Worm (Caenorhabditis elegans): ENCODE data around the gene cest-33.
A peak's percentile ranks its signal among the peaks of the same experiment; 100 is the strongest.

The cest-33 gene

ce11 chrV:6346906-6347305, 18.6 kb downstream of the cest-33 start (continued):
- TF ChIP-seq sdz-38 (tag; optimal IDR thresholded peaks at IDR 0.05) (no peak), ztf-6 (GFP tag; IDR thresholded peaks at IDR 0.05) (no peak), atf-7 (tag; optimal IDR thresholded peaks at IDR 0.05) (peak; percentile 21), ceh-27 (GFP tag; optimal IDR thresholded peaks at IDR 0.05) (no peak), hmg-20 (GFP tag; IDR thresholded peaks at IDR 0.05) (no peak), F33H1.4 (GFP tag; IDR thresholded peaks at IDR 0.05) (no peak), sea-2 (GFP tag; IDR thresholded peaks at IDR 0.05) (no peak), nfya-1 (tag; optimal IDR thresholded peaks at IDR 0.05; ENCODE audit: borderline replicate concordance, insufficient read depth) (no peak), rcor-1 (GFP tag; IDR thresholded peaks at IDR 0.05) (no peak)

ce11 chrV:6346043-6346618, 19.3 kb downstream of the cest-33 start:
- no peak for TF ChIP-seq F57A8.1 (GFP tag; optimal IDR thresholded peaks at IDR 0.05)
- no peak for TF ChIP-seq lin-40 (tag; optimal IDR thresholded peaks at IDR 0.05)
- TF ChIP-seq K11D2.4 (GFP tag; IDR thresholded peaks at IDR 0.05): no peak
- no peak for TF ChIP-seq Y95B8A.8 (GFP tag; IDR thresholded peaks at IDR 0.05)
- TF ChIP-seq athp-1 (tag; optimal IDR thresholded peaks at IDR 0.05): no peak
- TF ChIP-seq let-607 (tag; optimal IDR thresholded peaks at IDR 0.05): no peak
- TF ChIP-seq F49E8.2 (tag; optimal IDR thresholded peaks at IDR 0.05; ENCODE audit: insufficient read depth): no peak
- TF ChIP-seq lin-54 (GFP tag; optimal IDR thresholded peaks at IDR 0.05): no peak
- no peak for TF ChIP-seq dpl-1 (GFP tag; optimal IDR thresholded peaks at IDR 0.05)
- no peak for TF ChIP-seq tbx-9 (tag; optimal IDR thresholded peaks at IDR 0.05; ENCODE audit: borderline replicate concordance)
- no peak for TF ChIP-seq F10E7.11 (tag; optimal IDR thresholded peaks at IDR 0.05)
- TF ChIP-seq ceh-91 (GFP tag; IDR thresholded peaks at IDR 0.05): no peak
- TF ChIP-seq lsl-1 (GFP tag; optimal IDR thresholded peaks at IDR 0.05): no peak
- no peak for TF ChIP-seq bed-2 (GFP tag; IDR thresholded peaks at IDR 0.05)
- TF ChIP-seq die-1 (tag; optimal IDR thresholded peaks at IDR 0.05): no peak
- TF ChIP-seq let-526 (GFP tag; IDR thresholded peaks at IDR 0.05): no peak

- TF ChIP-seq ztf-3 (GFP tag; optimal IDR thresholded peaks at IDR 0.05): no peak
- peak; percentile 92 for TF ChIP-seq zfh-2 (GFP tag; conservative IDR thresholded peaks at IDR 0.05)
- TF ChIP-seq snpc-4 (GFP tag; optimal IDR thresholded peaks at IDR 0.05): no peak
- TF ChIP-seq snpc-4 (tag; optimal IDR thresholded peaks at IDR 0.05): no peak
- TF ChIP-seq F37B4.10 (GFP tag; IDR thresholded peaks at IDR 0.05): 0 out of 2 replicates have a peak, but pooled peaks have one; percentile 45
- no peak for TF ChIP-seq akir-1 (GFP tag; optimal IDR thresholded peaks at IDR 0.05)
- TF ChIP-seq egrh-3 (GFP tag; IDR thresholded peaks at IDR 0.05): peak; percentile 34; the same call in 1 of the 2 replicates
- TF ChIP-seq chd-7 (tag; optimal IDR thresholded peaks at IDR 0.05): peak; percentile 41
- no peak for TF ChIP-seq bed-2 (GFP tag; IDR thresholded peaks at IDR 0.05)
- TF ChIP-seq cebp-1 (GFP tag; IDR thresholded peaks at IDR 0.05): no peak
- peak; percentile 2 for TF ChIP-seq cebp-1 (tag; optimal IDR thresholded peaks at IDR 0.05)
- TF ChIP-seq snpc-3.4 (tag; optimal IDR thresholded peaks at IDR 0.05): no peak
- no peak for TF ChIP-seq unc-62 (GFP tag; optimal IDR thresholded peaks at IDR 0.05)
- TF ChIP-seq lin-35 (GFP tag; optimal IDR thresholded peaks at IDR 0.05): no peak
- TF ChIP-seq hmg-20 (GFP tag; IDR thresholded peaks at IDR 0.05): no peak
- TF ChIP-seq mxl-1 (tag; optimal IDR thresholded peaks at IDR 0.05): no peak
- TF ChIP-seq Y79H2A.3 (GFP tag; conservative IDR thresholded peaks at IDR 0.05): no peak
- no peak for TF ChIP-seq B0336.3 (GFP tag; IDR thresholded peaks at IDR 0.05)
- no peak for TF ChIP-seq lsl-1 (GFP tag; optimal IDR thresholded peaks at IDR 0.05)
Observed at ce11 chrV:6344531-6345171, 20.8 kb downstream of the cest-33 start.
